Worm (Caenorhabditis elegans) whole organism, early embryonic: ENCODE data around the gene Y37E11B.10.

Source experiments
- B0310.2 ChIP-seq: sonication (generic microtip); optimal IDR thresholded peaks from 2 replicates; lab custom pipeline; 2016; ENCODE audit warnings: mild to moderate bottlenecking, missing genetic modification characterization, missing compliant biosample characterization
- tra-4 ChIP-seq: sonication (generic microtip); optimal IDR thresholded peaks from 2 replicates; lab custom pipeline; 2017; ENCODE audit warnings: missing genetic modification characterization, missing compliant biosample characterization

DNA sequence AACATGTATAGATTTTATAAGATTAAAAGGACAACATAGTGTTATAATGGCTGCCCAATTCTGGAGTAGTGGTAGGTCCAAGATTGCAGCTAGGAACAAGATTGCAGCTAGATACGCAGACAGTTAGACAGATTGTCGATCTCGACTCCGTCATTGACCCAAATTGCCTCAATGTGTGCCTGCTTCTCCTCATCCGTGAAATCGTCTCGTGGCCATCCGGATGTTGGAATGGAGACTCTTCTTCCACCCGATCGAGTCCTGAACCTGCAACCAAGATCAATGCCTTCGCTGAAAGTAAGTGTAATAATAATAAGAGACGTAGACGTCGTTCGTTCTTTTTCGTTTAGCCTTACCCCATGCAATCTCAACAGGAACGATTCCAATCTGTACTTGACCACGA is 27.6 kb downstream of the Y37E11B.10 start:
- TF ChIP-seq B0310.2 (tag; lab: Kevin White, UChicago) (no peak), tra-4 (tag; lab: Kevin White, UChicago) (no peak)
